Worm (Caenorhabditis elegans): ENCODE data around the gene ipla-2.

ce11 chrX:9805426-9805825 lies 32.4 kb downstream of the ipla-2 start:
- TF ChIP-seq scrt-1 (GFP tag; IDR thresholded peaks at IDR 0.05) (no peak), ceh-13 (GFP tag; optimal IDR thresholded peaks at IDR 0.05) (no peak), flt-1 (GFP tag; IDR thresholded peaks at IDR 0.05) (no peak), ama-1 (optimal IDR thresholded peaks at IDR 0.05) (no peak), sea-1 (GFP tag; conservative IDR thresholded peaks at IDR 0.05) (no peak), B0310.2 (tag; optimal IDR thresholded peaks at IDR 0.05) (no peak), ets-7 (tag; optimal IDR thresholded peaks at IDR 0.05) (no peak), hmg-4 (GFP tag; optimal IDR thresholded peaks at IDR 0.05) (no peak), aly-1 (tag; optimal IDR thresholded peaks at IDR 0.05) (no peak)

Data from whole organism, early embryonic.